Fruit fly (Drosophila melanogaster) whole organism, embryonic: ENCODE results near the gene Oatp30B.
A peak's percentile ranks its signal among the peaks of the same experiment; 100 is the strongest.

Experiments
- Bdp1 ChIP-seq: fragments of 200-800 bp; sonication (Bioruptor generic); optimal IDR thresholded peaks from 3 replicates; lab custom pipeline; 2016; ENCODE audit warnings: missing biosample characterization, missing genetic modification characterization
- CG10959 ChIP-seq: fragments of 200-800 bp; sonication (Bioruptor generic); IDR thresholded peaks from 2 replicates; pipeline ENCODE4 v1.3.6; 2022; ENCODE audit warnings: missing biosample characterization, missing genetic modification characterization
- CG11456 ChIP-seq: fragments of 200-800 bp; sonication (Bioruptor generic); IDR thresholded peaks from 3 replicates; pipeline ENCODE4 v1.3.6; 2022; ENCODE audit warnings: missing biosample characterization, missing genetic modification characterization
- CG11696 ChIP-seq: fragments of 200-800 bp; sonication (Bioruptor generic); IDR thresholded peaks from 2 replicates; pipeline ENCODE4 v1.3.6; 2022; ENCODE audit warnings: missing biosample characterization, missing genetic modification characterization
- CG12155 ChIP-seq: fragments of 200-800 bp; sonication (Bioruptor generic); optimal IDR thresholded peaks from 3 replicates; lab custom pipeline; 2016; ENCODE audit warnings: missing biosample characterization, missing genetic modification characterization
- CG12744 ChIP-seq: fragments of 200-800 bp; sonication (Bioruptor generic); optimal IDR thresholded peaks from 2 replicates; lab custom pipeline; 2016; ENCODE audit warnings: missing biosample characterization, missing genetic modification characterization
- CG17802 ChIP-seq: fragments of 200-800 bp; sonication (Bioruptor generic); optimal IDR thresholded peaks from 2 replicates; lab custom pipeline; 2018; ENCODE audit warnings: missing biosample characterization, mild to moderate bottlenecking, missing genetic modification characterization, moderate library complexity
- CG17829 ChIP-seq: fragments of 200-800 bp; optimal IDR thresholded peaks from 2 replicates; lab custom pipeline; 2019; ENCODE audit warnings: missing biosample characterization, mild to moderate bottlenecking, missing genetic modification characterization, moderate library complexity
- CG2889 ChIP-seq: fragments of 200-800 bp; sonication (Bioruptor generic); IDR thresholded peaks from 3 replicates; pipeline ENCODE4 v1.3.6; 2022; ENCODE audit warnings: missing biosample characterization, missing genetic modification characterization
- CG30431 ChIP-seq: fragments of 200-800 bp; sonication (Bioruptor generic); optimal IDR thresholded peaks from 2 replicates; lab custom pipeline; 2017; ENCODE audit warnings: missing biosample characterization, missing genetic modification characterization
- CG4707 ChIP-seq: fragments of 200-800 bp; sonication (Bioruptor generic); optimal IDR thresholded peaks from 2 replicates; lab custom pipeline; 2018; ENCODE audit warnings: missing biosample characterization, mild to moderate bottlenecking, missing genetic modification characterization, moderate library complexity
- CG4820 ChIP-seq: fragments of 200-800 bp; sonication (Bioruptor generic); optimal IDR thresholded peaks from 3 replicates; lab custom pipeline; 2016; ENCODE audit warnings: missing biosample characterization, missing genetic modification characterization
- CG4854 ChIP-seq: fragments of 200-800 bp; sonication (Bioruptor generic); optimal IDR thresholded peaks from 2 replicates; lab custom pipeline; 2016; ENCODE audit warnings: missing biosample characterization, missing genetic modification characterization, inconsistent platforms
- CG6272 ChIP-seq: fragments of 200-800 bp; sonication (Bioruptor generic); IDR thresholded peaks from 2 replicates; pipeline ENCODE4 v1.3.6; 2022; ENCODE audit warnings: missing biosample characterization, missing genetic modification characterization
- CG6683 ChIP-seq: fragments of 200-800 bp; sonication (Bioruptor generic); optimal IDR thresholded peaks from 2 replicates; lab custom pipeline; 2017; ENCODE audit warnings: missing biosample characterization, mild to moderate bottlenecking, missing genetic modification characterization, missing genetic modification reagents
- CG6854 ChIP-seq: fragments of 200-800 bp; sonication (Bioruptor generic); optimal IDR thresholded peaks from 3 replicates; lab custom pipeline; 2017; ENCODE audit warnings: missing biosample characterization, mild to moderate bottlenecking, missing genetic modification characterization
- CG7556 ChIP-seq: fragments of 200-800 bp; sonication (Bioruptor generic); optimal IDR thresholded peaks from 2 replicates; lab custom pipeline; 2017; ENCODE audit warnings: missing biosample characterization, mild to moderate bottlenecking, missing genetic modification characterization
- CG8765 ChIP-seq: fragments of 200-800 bp; sonication (Bioruptor generic); IDR thresholded peaks from 2 replicates; pipeline ENCODE4 v1.3.6; 2022; ENCODE audit warnings: missing biosample characterization, missing genetic modification characterization
- CG9817 ChIP-seq: fragments of 200-800 bp; sonication (Bioruptor generic); optimal IDR thresholded peaks from 2 replicates; lab custom pipeline; 2018; ENCODE audit warnings: missing biosample characterization, mild to moderate bottlenecking, missing genetic modification characterization, moderate library complexity
- CHES-1-like ChIP-seq: fragments of 200-800 bp; sonication (Bioruptor generic); optimal IDR thresholded peaks from 2 replicates; lab custom pipeline; 2016; ENCODE audit warnings: missing biosample characterization, missing genetic modification characterization
- CrebB ChIP-seq: fragments of 200-800 bp; sonication (Bioruptor generic); optimal IDR thresholded peaks from 3 replicates; lab custom pipeline; 2018; ENCODE audit warnings: missing biosample characterization, mild to moderate bottlenecking, missing genetic modification characterization
- D ChIP-seq, 2 experiments: fragments of 200-800 bp in 1 of 2; fragments of >200 bp in 1 of 2; sonication (Bioruptor generic) in 1 of 2; optimal IDR thresholded peaks; 2 replicates in 1 of 2; 3 replicates in 1 of 2; lab custom pipeline; 2017; ENCODE audit warnings: mild to moderate bottlenecking in 1 of 2, missing biosample characterization in 1 of 2, missing genetic modification characterization in 1 of 2, missing genetic modification reagents in 1 of 2
- E2f1 ChIP-seq: fragments of 200-800 bp; sonication (Bioruptor generic); IDR thresholded peaks from 2 replicates; pipeline ENCODE4 v1.3.6; 2022; ENCODE audit warnings: missing biosample characterization, missing genetic modification characterization
- Hr39 ChIP-seq: fragments of >200 bp; optimal IDR thresholded peaks from 2 replicates; lab custom pipeline; 2017
- Kr ChIP-seq: fragments of 200-800 bp; sonication (Bioruptor generic); optimal IDR thresholded peaks from 2 replicates; lab custom pipeline; 2017; ENCODE audit warnings: missing biosample characterization, mild to moderate bottlenecking, missing genetic modification characterization
- Lim3 ChIP-seq: fragments of 200-800 bp; sonication (Bioruptor generic); IDR thresholded peaks from 2 replicates; pipeline ENCODE4 v1.3.6; 2022; ENCODE audit warnings: missing biosample characterization, missing genetic modification characterization
- Mes4 ChIP-seq: fragments of 200-800 bp; sonication (Bioruptor generic); optimal IDR thresholded peaks from 2 replicates; lab custom pipeline; 2016; ENCODE audit warnings: missing biosample characterization, missing genetic modification characterization
- Mrtf ChIP-seq: fragments of 200-800 bp; sonication (Bioruptor generic); IDR thresholded peaks from 3 replicates; pipeline ENCODE4 v1.3.6; 2022; ENCODE audit warnings: missing biosample characterization, missing genetic modification characterization
- Myb ChIP-seq: fragments of 200-800 bp; sonication (Bioruptor generic); optimal IDR thresholded peaks from 2 replicates; lab custom pipeline; 2016; ENCODE audit warnings: missing biosample characterization, missing genetic modification characterization
- Nf-YC ChIP-seq: fragments of 200-800 bp; optimal IDR thresholded peaks from 3 replicates; lab custom pipeline; 2019; ENCODE audit warnings: missing biosample characterization, mild to moderate bottlenecking, missing genetic modification characterization, moderate library complexity
- Scr ChIP-seq: fragments of 200-800 bp; sonication (Bioruptor generic); IDR thresholded peaks from 2 replicates; pipeline ENCODE4 v1.3.6; 2022; ENCODE audit warnings: missing biosample characterization, missing genetic modification characterization; ENCODE audit not compliant: partially characterized antibody
- Sin3A ChIP-seq: fragments of >200 bp; optimal IDR thresholded peaks from 2 replicates; lab custom pipeline; 2018
- Six4 ChIP-seq: fragments of 200-800 bp; sonication (Bioruptor generic); optimal IDR thresholded peaks from 2 replicates; lab custom pipeline; 2016; ENCODE audit warnings: missing biosample characterization, missing genetic modification characterization
- Ssrp ChIP-seq: fragments of 200-800 bp; sonication (Bioruptor generic); optimal IDR thresholded peaks from 2 replicates; lab custom pipeline; 2018; ENCODE audit warnings: missing biosample characterization, mild to moderate bottlenecking, missing genetic modification characterization, moderate library complexity
- Stat92E ChIP-seq, 3 experiments: fragments of >200 bp in 2 of 3; fragments of 200-800 bp in 1 of 3; sonication (Bioruptor generic) in 1 of 3; optimal IDR thresholded peaks; 2 replicates each; lab custom pipeline; 2017 to 2019; ENCODE audit warnings: missing biosample characterization in 3 of 3, missing genetic modification characterization in 3 of 3, mild to moderate bottlenecking in 1 of 3, moderate library complexity in 1 of 3
- TFAM ChIP-seq: fragments of 200-800 bp; sonication (Bioruptor generic); optimal IDR thresholded peaks from 2 replicates; lab custom pipeline; 2017; ENCODE audit warnings: missing biosample characterization, missing genetic modification characterization, inconsistent platforms
- Taf1 ChIP-seq: fragments of 200-800 bp; sonication (Bioruptor generic); IDR thresholded peaks from 2 replicates; pipeline ENCODE4 v1.3.6; 2022; ENCODE audit warnings: missing biosample characterization, missing genetic modification characterization
- bigmax ChIP-seq: fragments of 200-800 bp; sonication (Bioruptor generic); optimal IDR thresholded peaks from 2 replicates; lab custom pipeline; 2018; ENCODE audit warnings: missing biosample characterization, mild to moderate bottlenecking, missing genetic modification characterization
- btn ChIP-seq: fragments of 200-800 bp; sonication (Bioruptor generic); optimal IDR thresholded peaks from 2 replicates; lab custom pipeline; 2016; ENCODE audit warnings: missing biosample characterization, missing genetic modification characterization
- fd102C ChIP-seq: fragments of 200-800 bp; sonication (Bioruptor generic); optimal IDR thresholded peaks from 2 replicates; lab custom pipeline; 2018; ENCODE audit warnings: missing biosample characterization, mild to moderate bottlenecking, missing genetic modification characterization, moderate library complexity
- gt ChIP-seq: fragments of 200-800 bp; sonication (Bioruptor generic); IDR thresholded peaks from 2 replicates; pipeline ENCODE4 v1.3.6; 2022; ENCODE audit warnings: missing biosample characterization, missing genetic modification characterization
- ham ChIP-seq: fragments of 200-800 bp; sonication (Bioruptor generic); IDR thresholded peaks from 2 replicates; pipeline ENCODE4 v1.3.6; 2022; ENCODE audit warnings: missing biosample characterization, missing genetic modification characterization
- kay ChIP-seq: fragments of 200-800 bp; sonication (Bioruptor generic); optimal IDR thresholded peaks from 2 replicates; lab custom pipeline; 2016; ENCODE audit warnings: missing biosample characterization, missing genetic modification characterization
- lab ChIP-seq: fragments of 200-800 bp; sonication (Bioruptor generic); optimal IDR thresholded peaks from 3 replicates; lab custom pipeline; 2017; ENCODE audit warnings: missing biosample characterization, missing genetic modification characterization, mild to moderate bottlenecking, moderate library complexity, missing genetic modification reagents
- pb ChIP-seq: fragments of 200-800 bp; sonication (Bioruptor generic); optimal IDR thresholded peaks from 3 replicates; lab custom pipeline; 2016; ENCODE audit warnings: missing biosample characterization, missing genetic modification characterization
- phol ChIP-seq: fragments of 200-800 bp; sonication (Bioruptor generic); optimal IDR thresholded peaks from 3 replicates; lab custom pipeline; 2018; ENCODE audit warnings: missing biosample characterization, mild to moderate bottlenecking, missing genetic modification characterization, moderate library complexity
- salm ChIP-seq: fragments of 200-800 bp; sonication (Bioruptor generic); optimal IDR thresholded peaks from 2 replicates; lab custom pipeline; 2018; ENCODE audit warnings: missing biosample characterization, mild to moderate bottlenecking, missing genetic modification characterization
- scrt ChIP-seq: fragments of 200-800 bp; sonication (Bioruptor generic); optimal IDR thresholded peaks from 2 replicates; lab custom pipeline; 2018; ENCODE audit warnings: missing biosample characterization, mild to moderate bottlenecking, missing genetic modification characterization, moderate library complexity
- toy ChIP-seq: fragments of 200-800 bp; sonication (Bioruptor generic); IDR thresholded peaks from 2 replicates; pipeline ENCODE4 v1.3.6; 2022; ENCODE audit warnings: missing biosample characterization, missing genetic modification characterization
- unpg ChIP-seq: fragments of 200-800 bp; sonication (Bioruptor generic); optimal IDR thresholded peaks from 3 replicates; lab custom pipeline; 2018; ENCODE audit warnings: missing biosample characterization, mild to moderate bottlenecking, missing genetic modification characterization, moderate library complexity
- wek ChIP-seq: fragments of 200-800 bp; sonication (Bioruptor generic); optimal IDR thresholded peaks from 3 replicates; lab custom pipeline; 2018; ENCODE audit warnings: missing biosample characterization, mild to moderate bottlenecking, missing genetic modification characterization, moderate library complexity
- zen ChIP-seq: fragments of 200-800 bp; sonication (Bioruptor generic); optimal IDR thresholded peaks from 3 replicates; lab custom pipeline; 2018; ENCODE audit warnings: missing biosample characterization, mild to moderate bottlenecking, missing genetic modification characterization, moderate library complexity

Oatp30B gene

DNA sequence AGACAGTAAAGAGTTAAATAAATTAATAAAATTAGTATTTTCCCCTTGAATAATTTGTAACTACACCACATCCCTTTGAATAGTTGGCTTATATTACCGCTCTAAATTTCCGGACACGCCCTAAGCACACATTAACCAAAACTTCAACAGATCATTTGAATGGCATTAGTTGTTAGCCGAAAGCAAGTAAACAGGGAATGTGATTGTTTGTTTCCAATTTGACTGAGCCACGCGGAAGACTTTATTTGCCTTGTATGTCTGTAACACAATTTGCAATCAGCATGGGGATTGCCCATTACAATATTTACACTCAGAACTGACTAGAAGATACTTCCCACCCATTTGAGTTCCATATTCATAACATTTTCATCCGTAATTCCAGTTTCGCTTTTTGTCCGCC lies 11.4 kb upstream of the Oatp30B start (continued):
- TF ChIP-seq CG7556 (GFP tag; lab: Kevin White, UChicago), result peak; percentile 23
- no peak for TF ChIP-seq Taf1 (GFP tag; lab: Robert Waterston, UW)
- TF ChIP-seq Scr (GFP tag; lab: Robert Waterston, UW), result no peak
- TF ChIP-seq Myb (GFP tag; lab: Kevin White, UChicago), result no peak
- no peak for TF ChIP-seq CG2889
- TF ChIP-seq Bdp1 (GFP tag; lab: Kevin White, UChicago), result no peak
- TF ChIP-seq unpg (GFP tag; lab: Kevin White, UChicago), result no peak
- no peak for TF ChIP-seq TFAM (GFP tag; lab: Kevin White, UChicago)
- TF ChIP-seq CHES-1-like (GFP tag; lab: Kevin White, UChicago), result peak; percentile 16
- TF ChIP-seq CG10959 (GFP tag; lab: Robert Waterston, UW), result no peak
- TF ChIP-seq ham (GFP tag; lab: Robert Waterston, UW), result no peak
- TF ChIP-seq CG17829 (tag; lab: Kevin White, UChicago), result no peak
- no peak for TF ChIP-seq CG17802 (tag; lab: Kevin White, UChicago)
- TF ChIP-seq CG4707, result no peak
- TF ChIP-seq Ssrp (tag; lab: Kevin White, UChicago), result no peak
- TF ChIP-seq CG4820 (GFP tag; lab: Kevin White, UChicago), result no peak
- no peak for TF ChIP-seq CG30431
- TF ChIP-seq CrebB, result no peak
- no peak for TF ChIP-seq kay (GFP tag; lab: Kevin White, UChicago)
- TF ChIP-seq Lim3, result no peak
- TF ChIP-seq E2f1 (GFP tag; lab: Robert Waterston, UW), result no peak; the same call in 1 of the 2 replicates
- no peak for TF ChIP-seq Mrtf (GFP tag; lab: Robert Waterston, UW)
- no peak for TF ChIP-seq CG9817 (tag; lab: Kevin White, UChicago)
- no peak for TF ChIP-seq CG12155 (GFP tag; lab: Kevin White, UChicago)
- TF ChIP-seq Sin3A (lab: Kevin White, UChicago), result no peak
- no peak for TF ChIP-seq CG12744 (GFP tag; lab: Kevin White, UChicago)
- no peak for TF ChIP-seq fd102C (GFP tag; lab: Kevin White, UChicago)
- peak; percentile 11 for TF ChIP-seq CG6683
- TF ChIP-seq zen, result no peak
- no peak for TF ChIP-seq CG11456 (GFP tag; lab: Robert Waterston, UW)
- TF ChIP-seq phol (tag; lab: Kevin White, UChicago), result no peak
- TF ChIP-seq CG6854, result no peak
- TF ChIP-seq lab (GFP tag; lab: Kevin White, UChicago), result peak; percentile 53
- TF ChIP-seq D (optimal IDR thresholded peaks at IDR 0.05; lab: Kevin White, UChicago), result no peak
- TF ChIP-seq D (GFP tag; optimal IDR thresholded peaks at IDR 0.05; lab: Kevin White, UChicago), result no peak
- TF ChIP-seq CG11696 (GFP tag; lab: Robert Waterston, UW), result peak; percentile 35
- TF ChIP-seq pb (GFP tag; lab: Kevin White, UChicago), result no peak
- TF ChIP-seq CG4854, result peak; percentile 16
- no peak for TF ChIP-seq Mes4 (GFP tag; lab: Kevin White, UChicago)
- peak; percentile 35 for TF ChIP-seq scrt (GFP tag; lab: Kevin White, UChicago)
- TF ChIP-seq salm (tag; lab: Kevin White, UChicago), result no peak
- no peak for TF ChIP-seq toy
- TF ChIP-seq CG8765, result no peak
- TF ChIP-seq Stat92E (GFP tag; optimal IDR thresholded peaks at IDR 0.05; lab: Kevin White, UChicago), result no peak
- TF ChIP-seq CG6272 (GFP tag; lab: Robert Waterston, UW), result no peak
- TF ChIP-seq Kr (GFP tag; lab: Kevin White, UChicago), result no peak
- no peak for TF ChIP-seq Hr39 (lab: Kevin White, UChicago)
- TF ChIP-seq gt (GFP tag; lab: Robert Waterston, UW), result no peak
- no peak for TF ChIP-seq btn (GFP tag; lab: Kevin White, UChicago)
- no peak for TF ChIP-seq wek (GFP tag; lab: Kevin White, UChicago)
- TF ChIP-seq Six4 (GFP tag; lab: Kevin White, UChicago), result no peak
- no peak for TF ChIP-seq Nf-YC (tag; lab: Kevin White, UChicago)
- TF ChIP-seq bigmax, result no peak
